Fruit fly (Drosophila melanogaster) whole organism, embryonic: ENCODE data around the gene Prp5.
A peak's percentile ranks its signal among the peaks of the same experiment; 100 is the strongest.

Source experiments
- ATbp ChIP-seq: fragments of 200-800 bp; sonication (Bioruptor generic); optimal IDR thresholded peaks from 2 replicates; lab custom pipeline; 2017; ENCODE audit warnings: missing biosample characterization, mild to moderate bottlenecking, missing genetic modification characterization, missing genetic modification reagents
- Aef1 ChIP-seq: fragments of 200-800 bp; sonication (Bioruptor generic); IDR thresholded peaks from 3 replicates; pipeline ENCODE4 v1.3.6; 2022; ENCODE audit warnings: missing biosample characterization, missing genetic modification characterization
- CG11695 ChIP-seq: fragments of 200-800 bp; sonication (Bioruptor generic); IDR thresholded peaks from 3 replicates; pipeline ENCODE4 v1.3.6; 2022; ENCODE audit warnings: missing biosample characterization, missing genetic modification characterization
- CG12391 ChIP-seq: fragments of 200-800 bp; sonication (Bioruptor generic); optimal IDR thresholded peaks from 3 replicates; lab custom pipeline; 2018; ENCODE audit warnings: missing biosample characterization, mild to moderate bottlenecking, missing genetic modification characterization, moderate library complexity
- CG13287 ChIP-seq: fragments of 200-800 bp; sonication (Bioruptor generic); IDR thresholded peaks from 2 replicates; pipeline ENCODE4 v1.3.6; 2022; ENCODE audit warnings: missing biosample characterization, missing genetic modification characterization; ENCODE audit not compliant: partially characterized antibody
- CG1647 ChIP-seq: fragments of 200-800 bp; sonication (Bioruptor generic); optimal IDR thresholded peaks from 3 replicates; lab custom pipeline; 2016; ENCODE audit warnings: missing biosample characterization, missing genetic modification characterization
- CG17186 ChIP-seq: fragments of 200-800 bp; sonication (Bioruptor generic); optimal IDR thresholded peaks from 3 replicates; lab custom pipeline; 2017; ENCODE audit warnings: missing biosample characterization, missing genetic modification reagents, missing genetic modification characterization
- CG2116 ChIP-seq: fragments of 200-800 bp; sonication (Bioruptor generic); optimal IDR thresholded peaks from 3 replicates; lab custom pipeline; 2018; ENCODE audit warnings: missing biosample characterization, mild to moderate bottlenecking, missing genetic modification characterization
- CG2202 ChIP-seq: fragments of 200-800 bp; sonication (Bioruptor generic); optimal IDR thresholded peaks from 2 replicates; lab custom pipeline; 2018; ENCODE audit warnings: missing biosample characterization, mild to moderate bottlenecking, missing genetic modification characterization
- CG2712 ChIP-seq: fragments of 200-800 bp; optimal IDR thresholded peaks from 3 replicates; lab custom pipeline; 2019; ENCODE audit warnings: missing biosample characterization, mild to moderate bottlenecking, missing genetic modification characterization, moderate library complexity
- CG3065 ChIP-seq: fragments of 200-800 bp; sonication (Bioruptor generic); optimal IDR thresholded peaks from 2 replicates; lab custom pipeline; 2016; ENCODE audit warnings: missing biosample characterization, missing genetic modification characterization
- CG4820 ChIP-seq: fragments of 200-800 bp; sonication (Bioruptor generic); optimal IDR thresholded peaks from 3 replicates; lab custom pipeline; 2016; ENCODE audit warnings: missing biosample characterization, missing genetic modification characterization
- CG6272 ChIP-seq: fragments of 200-800 bp; sonication (Bioruptor generic); IDR thresholded peaks from 2 replicates; pipeline ENCODE4 v1.3.6; 2022; ENCODE audit warnings: missing biosample characterization, missing genetic modification characterization
- CG7963 ChIP-seq: fragments of 200-800 bp; sonication (Bioruptor generic); IDR thresholded peaks from 3 replicates; pipeline ENCODE4 v1.3.6; 2022; ENCODE audit warnings: missing biosample characterization, missing genetic modification characterization; ENCODE audit not compliant: partially characterized antibody
- CG8478 ChIP-seq: fragments of >200 bp; optimal IDR thresholded peaks from 2 replicates; lab custom pipeline; 2018
- CG9609 ChIP-seq: fragments of 200-800 bp; sonication (Bioruptor generic); optimal IDR thresholded peaks from 3 replicates; lab custom pipeline; 2016; ENCODE audit warnings: missing biosample characterization, missing genetic modification characterization
- Drgx ChIP-seq: fragments of 200-800 bp; sonication (Bioruptor generic); IDR thresholded peaks from 2 replicates; pipeline ENCODE4 v1.3.6; 2022; ENCODE audit warnings: missing biosample characterization, missing genetic modification characterization
- Ets65A ChIP-seq: fragments of 200-800 bp; sonication (Bioruptor generic); peaks from one replicate; lab custom pipeline; 2016; ENCODE audit warnings: missing biosample characterization, missing genetic modification characterization
- Hand ChIP-seq: fragments of 200-800 bp; sonication (Bioruptor generic); optimal IDR thresholded peaks from 2 replicates; lab custom pipeline; 2017; ENCODE audit warnings: mild to moderate bottlenecking, missing biosample characterization, missing genetic modification reagents, missing genetic modification characterization
- Hr39 ChIP-seq: fragments of >200 bp; optimal IDR thresholded peaks from 2 replicates; lab custom pipeline; 2017
- Mad ChIP-seq: fragments of 200-800 bp; sonication (Bioruptor generic); optimal IDR thresholded peaks from 2 replicates; lab custom pipeline; 2016; ENCODE audit warnings: missing biosample characterization, missing genetic modification characterization
- Myb ChIP-seq: fragments of 200-800 bp; sonication (Bioruptor generic); optimal IDR thresholded peaks from 2 replicates; lab custom pipeline; 2016; ENCODE audit warnings: missing biosample characterization, missing genetic modification characterization
- NC2β ChIP-seq: fragments of 200-800 bp; sonication (Bioruptor generic); optimal IDR thresholded peaks from 2 replicates; lab custom pipeline; 2016; ENCODE audit warnings: missing biosample characterization, missing genetic modification characterization
- NFAT ChIP-seq: fragments of 200-800 bp; sonication (Bioruptor generic); IDR thresholded peaks from 2 replicates; pipeline ENCODE4 v1.3.6; 2022; ENCODE audit warnings: missing biosample characterization, missing genetic modification characterization
- Neu2 ChIP-seq: fragments of 200-800 bp; sonication (Bioruptor generic); optimal IDR thresholded peaks from 3 replicates; lab custom pipeline; 2016; ENCODE audit warnings: missing biosample characterization, missing genetic modification characterization, borderline replicate concordance
- Oaz ChIP-seq: fragments of 200-800 bp; sonication (Bioruptor generic); IDR thresholded peaks from 2 replicates; pipeline ENCODE4 v1.3.6; 2022; ENCODE audit warnings: missing biosample characterization, missing genetic modification characterization
- Pdp1 ChIP-seq, 2 experiments: fragments of 200-800 bp; sonication (Bioruptor generic); optimal IDR thresholded peaks; 3 replicates each; lab custom pipeline; 2016; ENCODE audit warnings: missing biosample characterization in 2 of 2, missing genetic modification characterization in 2 of 2, mild to moderate bottlenecking in 1 of 2, moderate library complexity in 1 of 2
- Usf ChIP-seq: fragments of 200-800 bp; sonication (Bioruptor generic); optimal IDR thresholded peaks from 2 replicates; lab custom pipeline; 2017; ENCODE audit warnings: missing genotype, missing biosample characterization, missing genetic modification characterization
- Xbp1 ChIP-seq: fragments of 200-800 bp; sonication (Bioruptor generic); optimal IDR thresholded peaks from 3 replicates; lab custom pipeline; 2016; ENCODE audit warnings: missing biosample characterization, mild to moderate bottlenecking, missing genetic modification characterization
- amos ChIP-seq: fragments of 200-800 bp; sonication (Bioruptor generic); IDR thresholded peaks from 2 replicates; pipeline ENCODE4 v1.3.6; 2022; ENCODE audit warnings: missing biosample characterization, missing genetic modification characterization; ENCODE audit not compliant: partially characterized antibody
- ato ChIP-seq: fragments of 200-800 bp; sonication (Bioruptor generic); IDR thresholded peaks from 2 replicates; pipeline ENCODE4 v1.3.6; 2022; ENCODE audit warnings: missing biosample characterization, missing genetic modification characterization; ENCODE audit not compliant: partially characterized antibody
- bsh ChIP-seq, 2 experiments: fragments of 200-800 bp; sonication (Bioruptor generic); optimal IDR thresholded peaks; 2 replicates each; lab custom pipeline; 2017 to 2018; ENCODE audit warnings: mild to moderate bottlenecking in 2 of 2, missing biosample characterization in 2 of 2, missing genetic modification characterization in 2 of 2, moderate library complexity in 1 of 2
- fd96Cb ChIP-seq: fragments of 200-800 bp; sonication (Bioruptor generic); optimal IDR thresholded peaks from 2 replicates; lab custom pipeline; 2018; ENCODE audit warnings: missing biosample characterization, mild to moderate bottlenecking, missing genetic modification characterization, moderate library complexity
- ftz-f1 ChIP-seq: fragments of 200-800 bp; sonication (Bioruptor generic); optimal IDR thresholded peaks from 2 replicates; lab custom pipeline; 2016; ENCODE audit warnings: missing biosample characterization, missing genetic modification characterization
- knrl ChIP-seq: fragments of 200-800 bp; sonication (Bioruptor generic); IDR thresholded peaks from 3 replicates; pipeline ENCODE4 v1.3.6; 2022; ENCODE audit warnings: missing biosample characterization, missing genetic modification characterization; ENCODE audit not compliant: partially characterized antibody
- lbe ChIP-seq: fragments of 200-800 bp; sonication (Bioruptor generic); optimal IDR thresholded peaks from 2 replicates; lab custom pipeline; 2016; ENCODE audit warnings: missing biosample characterization, mild to moderate bottlenecking, missing genetic modification characterization
- onecut ChIP-seq: fragments of 200-800 bp; sonication (Bioruptor generic); IDR thresholded peaks from 2 replicates; pipeline ENCODE4 v1.3.6; 2022; ENCODE audit warnings: missing biosample characterization, missing genetic modification characterization
- pho ChIP-seq: fragments of 200-800 bp; sonication (Bioruptor generic); optimal IDR thresholded peaks from 2 replicates; lab custom pipeline; 2016; ENCODE audit warnings: missing biosample characterization, missing genetic modification characterization
- shn ChIP-seq: fragments of 200-800 bp; sonication (Bioruptor generic); optimal IDR thresholded peaks from 3 replicates; lab custom pipeline; 2016; ENCODE audit warnings: missing biosample characterization, missing genetic modification characterization
- sqz ChIP-seq: fragments of 200-800 bp; sonication (Bioruptor generic); optimal IDR thresholded peaks from 3 replicates; lab custom pipeline; 2018; ENCODE audit warnings: missing biosample characterization, mild to moderate bottlenecking, missing genetic modification characterization
- stc ChIP-seq: fragments of 200-800 bp; sonication (Bioruptor generic); IDR thresholded peaks from 2 replicates; pipeline ENCODE4 v1.3.6; 2022; ENCODE audit warnings: missing biosample characterization, missing genetic modification characterization
- stwl ChIP-seq: fragments of 200-800 bp; sonication (Bioruptor generic); optimal IDR thresholded peaks from 3 replicates; lab custom pipeline; 2018; ENCODE audit warnings: missing biosample characterization, mild to moderate bottlenecking, missing genetic modification characterization, moderate library complexity
- ttk ChIP-seq: fragments of 200-800 bp; sonication (Bioruptor generic); IDR thresholded peaks from 2 replicates; pipeline ENCODE4 v2.1.2; 2022; ENCODE audit warnings: missing biosample characterization, missing genetic modification characterization
- twi ChIP-seq: fragments of 200-800 bp; optimal IDR thresholded peaks from 2 replicates; lab custom pipeline; 2019; ENCODE audit warnings: missing biosample characterization, mild to moderate bottlenecking, missing genetic modification characterization, moderate library complexity
- wek ChIP-seq: fragments of 200-800 bp; sonication (Bioruptor generic); optimal IDR thresholded peaks from 3 replicates; lab custom pipeline; 2018; ENCODE audit warnings: missing biosample characterization, mild to moderate bottlenecking, missing genetic modification characterization, moderate library complexity
- wor ChIP-seq: fragments of 200-800 bp; sonication (Bioruptor generic); IDR thresholded peaks from 2 replicates; pipeline ENCODE4 v1.3.6; 2022; ENCODE audit warnings: missing biosample characterization, missing genetic modification characterization

Prp5 gene

DNA sequence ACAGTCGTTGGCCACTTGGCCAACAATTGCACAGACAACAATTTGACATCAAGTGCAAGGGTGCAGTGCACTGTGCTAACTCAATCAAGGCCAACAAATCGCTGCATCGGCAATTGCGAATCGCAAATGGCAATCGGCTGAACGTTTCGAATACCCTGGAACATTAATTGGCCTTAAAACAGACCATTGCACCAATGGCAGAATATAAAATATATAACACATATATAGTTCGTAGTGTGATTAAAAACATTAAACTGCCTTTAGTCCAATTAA, 32.2 kb upstream of the Prp5 start:
- TF ChIP-seq Mad (GFP tag; lab: Kevin White, UChicago): no peak
- peak; percentile 5 for TF ChIP-seq Hr39 (lab: Kevin White, UChicago)

DNA sequence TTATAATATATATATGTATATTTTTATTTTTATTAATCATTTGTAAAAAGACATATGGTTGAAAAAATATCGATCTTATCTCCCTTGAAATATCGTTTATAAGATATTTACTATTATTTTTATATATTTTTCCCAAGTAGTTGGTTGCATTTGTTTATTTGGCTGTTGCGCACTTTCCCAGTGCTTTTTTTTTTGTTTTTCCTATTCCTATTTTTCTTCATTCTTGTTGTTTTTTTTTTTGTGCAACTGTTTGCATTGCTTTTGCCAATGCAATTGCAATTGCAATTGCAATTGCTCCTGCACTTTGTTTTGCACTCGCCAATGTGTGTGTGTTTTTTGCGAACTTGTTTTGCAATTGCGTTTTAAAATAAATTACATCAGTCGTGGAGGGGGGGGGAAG, 31.6 kb upstream of the Prp5 start:
- TF ChIP-seq CG1647 (GFP tag; lab: Kevin White, UChicago): no peak
- peak; percentile 55; the same call in 1 of the 2 replicates for TF ChIP-seq Drgx (GFP tag; lab: Robert Waterston, UW)
- no peak for TF ChIP-seq ttk (GFP tag; lab: Robert Waterston, UW)
- TF ChIP-seq wor (GFP tag; lab: Robert Waterston, UW): no peak
- no peak for TF ChIP-seq CG6272
- TF ChIP-seq Aef1 (GFP tag; lab: Robert Waterston, UW): no peak
- TF ChIP-seq stc (GFP tag; lab: Robert Waterston, UW): no peak
- no peak for TF ChIP-seq CG9609
- TF ChIP-seq CG13287 (GFP tag; lab: Robert Waterston, UW): no peak
- TF ChIP-seq bsh (GFP tag; optimal IDR thresholded peaks at IDR 0.05; lab: Kevin White, UChicago): peak in 1 of 2 experiments; percentile 25

DNA sequence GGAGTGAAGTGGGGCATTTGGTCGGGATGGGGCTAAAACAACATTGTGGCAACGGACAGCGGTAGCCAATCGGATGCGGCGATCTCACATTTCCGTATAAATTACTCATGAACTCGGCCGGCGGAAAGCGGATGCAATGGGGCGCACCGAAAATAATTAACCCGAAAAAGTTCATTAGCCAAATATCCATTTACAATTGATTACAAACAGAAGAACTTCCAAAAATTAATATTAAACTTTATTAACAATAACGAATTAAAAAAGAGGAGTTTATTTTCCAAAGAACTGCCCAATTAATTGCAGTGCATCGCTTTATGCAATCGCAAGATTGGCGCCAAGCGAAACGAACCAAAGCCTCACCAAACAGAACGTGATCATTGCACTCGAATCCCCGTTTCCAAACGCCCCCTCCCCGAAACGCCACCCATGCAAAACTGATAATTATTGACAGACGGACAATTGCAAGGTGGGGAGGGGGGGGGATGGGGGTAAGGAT, 31.1 kb upstream of the Prp5 start:
- no peak for TF ChIP-seq ato
- peak; percentile 59 for TF ChIP-seq Drgx (GFP tag; lab: Robert Waterston, UW)
- TF ChIP-seq, all 482 proteins: peak for 1

DNA sequence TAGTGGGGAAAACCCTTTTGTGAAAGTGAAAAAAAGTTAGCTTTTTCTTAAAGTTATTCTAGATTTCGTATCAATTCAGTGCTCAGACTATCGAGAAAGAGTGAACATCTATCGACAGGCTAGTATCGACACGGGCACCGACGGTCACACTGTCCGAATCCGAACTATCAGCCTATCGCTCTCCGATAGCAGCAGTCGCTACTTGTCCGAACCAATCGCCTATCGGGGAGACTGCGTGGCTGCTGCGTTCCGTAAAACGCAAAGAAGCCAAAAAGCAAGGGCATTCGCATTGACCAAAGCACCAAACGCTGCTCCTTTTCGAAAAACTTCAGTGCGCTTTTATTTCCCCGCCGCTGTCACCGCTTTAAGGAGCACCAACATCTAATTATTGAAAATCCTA, 25.7 kb upstream of the Prp5 start, which contains the start of gene Top1:
TSS of gene Top1 (plus strand) at position 190 of the 400 bp plus-strand sequence.
- TF ChIP-seq pho (peak; percentile 2), shn (GFP tag; lab: Kevin White, UChicago) (no peak), CG11695 (GFP tag; lab: Robert Waterston, UW) (no peak), CG2712 (tag; lab: Kevin White, UChicago) (peak; percentile 37), ftz-f1 (GFP tag; lab: Kevin White, UChicago) (no peak), Hand (GFP tag; lab: Kevin White, UChicago) (no peak), NC2β (GFP tag; lab: Kevin White, UChicago) (peak; percentile 7), Pdp1 (GFP tag; optimal IDR thresholded peaks at IDR 0.05; lab: Kevin White, UChicago) (peak in 1 of 2 experiments; percentile 20), Neu2 (no peak), CG1647 (GFP tag; lab: Kevin White, UChicago) (no peak), Ets65A (GFP tag; lab: Kevin White, UChicago) (peak; percentile 94), lbe (no peak), Xbp1 (GFP tag; lab: Kevin White, UChicago) (peak; percentile 19), NFAT (GFP tag; lab: Robert Waterston, UW) (peak; percentile 72), amos (GFP tag; lab: Robert Waterston, UW) (peak; percentile 98), sqz (GFP tag; lab: Kevin White, UChicago) (no peak), Oaz (GFP tag; lab: Robert Waterston, UW) (no peak), CG8478 (lab: Kevin White, UChicago) (no peak), fd96Cb (tag; lab: Kevin White, UChicago) (no peak), CG4820 (no peak), CG2116 (GFP tag; lab: Kevin White, UChicago) (peak; percentile 71), wek (GFP tag; lab: Kevin White, UChicago) (peak; percentile 50), stwl (peak; percentile 80), CG3065 (GFP tag; lab: Kevin White, UChicago) (no peak), Myb (GFP tag; lab: Kevin White, UChicago) (peak; percentile 52), CG17186 (GFP tag; lab: Kevin White, UChicago) (peak; percentile 56), CG12391 (tag; lab: Kevin White, UChicago) (no peak), CG2202 (tag; lab: Kevin White, UChicago) (no peak), Usf (GFP tag; lab: Kevin White, UChicago) (no peak), CG7963 (GFP tag; lab: Robert Waterston, UW) (peak; percentile 96), onecut (peak; percentile 41; the same call in 1 of the 2 replicates), twi (tag; lab: Kevin White, UChicago) (no peak), knrl (GFP tag; lab: Robert Waterston, UW) (peak; percentile 94), ATbp (GFP tag; lab: Kevin White, UChicago) (no peak)
